Worm (Caenorhabditis elegans) whole organism, L3 larva: ENCODE data around the gene hst-6.

Source experiments
- lsy-12 ChIP-seq: sonication (generic microtip); optimal IDR thresholded peaks from 2 replicates; lab custom pipeline; 2016; ENCODE audit warnings: mild to moderate bottlenecking, missing genetic modification characterization, missing compliant biosample characterization
- pha-4 ChIP-seq: fragments of 150-350 bp; optimal IDR thresholded peaks from 2 replicates; lab custom pipeline; 2014; ENCODE audit warnings: missing biosample characterization, missing genetic modification reagents, missing genetic modification characterization

- TF ChIP-seq pha-4 (tag; lab: Kevin White, UChicago) = no peak
- no peak for TF ChIP-seq lsy-12 (tag; lab: Kevin White, UChicago)
Measured at ce11 chrX:5249603-5250002, 25.8 kb upstream of the hst-6 start, which contains the start of gene Y34B4A.10.
